Fruit fly (Drosophila melanogaster) whole organism, embryonic: ENCODE data around the gene Trm7-34.

Source experiments
- Ada2b ChIP-seq: fragments of 200-800 bp; sonication (Bioruptor generic); IDR thresholded peaks from 2 replicates; pipeline ENCODE4 v1.3.6; 2022; ENCODE audit warnings: missing biosample characterization, missing genetic modification characterization
- BtbVII ChIP-seq: fragments of 200-800 bp; sonication (Bioruptor generic); optimal IDR thresholded peaks from 3 replicates; lab custom pipeline; 2017; ENCODE audit warnings: missing biosample characterization, mild to moderate bottlenecking, missing genetic modification characterization
- CG10267 ChIP-seq: fragments of 200-800 bp; sonication (Bioruptor generic); optimal IDR thresholded peaks from 2 replicates; lab custom pipeline; 2018; ENCODE audit warnings: missing biosample characterization, mild to moderate bottlenecking, missing genetic modification characterization, moderate library complexity
- CG10321 ChIP-seq: fragments of 200-800 bp; sonication (Bioruptor generic); IDR thresholded peaks from 2 replicates; pipeline ENCODE4 v1.3.6; 2022; ENCODE audit warnings: missing biosample characterization, missing genetic modification characterization
- CG1233 ChIP-seq: fragments of 200-800 bp; sonication (Bioruptor generic); optimal IDR thresholded peaks from 4 replicates; lab custom pipeline; 2018; ENCODE audit warnings: missing biosample characterization, mild to moderate bottlenecking, missing genetic modification characterization
- CG12769 ChIP-seq: fragments of 200-800 bp; sonication (Bioruptor generic); optimal IDR thresholded peaks from 2 replicates; lab custom pipeline; 2019; ENCODE audit warnings: missing biosample characterization, mild to moderate bottlenecking, missing genetic modification characterization, moderate library complexity
- CG13123 ChIP-seq: fragments of 200-800 bp; sonication (Bioruptor generic); optimal IDR thresholded peaks from 2 replicates; lab custom pipeline; 2016; ENCODE audit warnings: missing biosample characterization, missing genetic modification characterization
- CG13287 ChIP-seq: fragments of 200-800 bp; sonication (Bioruptor generic); IDR thresholded peaks from 2 replicates; pipeline ENCODE4 v1.3.6; 2022; ENCODE audit warnings: missing biosample characterization, missing genetic modification characterization; ENCODE audit not compliant: partially characterized antibody
- CG14441 ChIP-seq: fragments of 200-800 bp; sonication (Bioruptor generic); IDR thresholded peaks from 2 replicates; pipeline ENCODE4 v1.3.6; 2022; ENCODE audit warnings: missing biosample characterization, missing genetic modification characterization
- CG14710 ChIP-seq: fragments of 200-800 bp; sonication (Bioruptor generic); optimal IDR thresholded peaks from 3 replicates; lab custom pipeline; 2019; ENCODE audit warnings: missing biosample characterization, mild to moderate bottlenecking, missing genetic modification characterization, moderate library complexity
- CG1647 ChIP-seq: fragments of 200-800 bp; sonication (Bioruptor generic); optimal IDR thresholded peaks from 3 replicates; lab custom pipeline; 2016; ENCODE audit warnings: missing biosample characterization, missing genetic modification characterization
- CG16863 ChIP-seq: fragments of 200-800 bp; sonication (Bioruptor generic); optimal IDR thresholded peaks from 3 replicates; lab custom pipeline; 2016; ENCODE audit warnings: missing biosample characterization, missing genetic modification characterization
- CG17829 ChIP-seq: fragments of 200-800 bp; optimal IDR thresholded peaks from 2 replicates; lab custom pipeline; 2019; ENCODE audit warnings: missing biosample characterization, mild to moderate bottlenecking, missing genetic modification characterization, moderate library complexity
- CG18599 ChIP-seq: fragments of 200-800 bp; sonication (Bioruptor generic); optimal IDR thresholded peaks from 3 replicates; lab custom pipeline; 2017; ENCODE audit warnings: missing biosample characterization, missing genetic modification characterization, mild to moderate bottlenecking, moderate library complexity, missing genetic modification reagents
- CG31441 ChIP-seq: fragments of 200-800 bp; sonication (Bioruptor generic); IDR thresholded peaks from 2 replicates; pipeline ENCODE4 v1.3.6; 2022; ENCODE audit warnings: missing biosample characterization, missing genetic modification characterization
- CG4424 ChIP-seq: fragments of 200-800 bp; sonication (Bioruptor generic); optimal IDR thresholded peaks from 3 replicates; lab custom pipeline; 2016; ENCODE audit warnings: missing biosample characterization, missing genetic modification characterization
- CG6683 ChIP-seq: fragments of 200-800 bp; sonication (Bioruptor generic); optimal IDR thresholded peaks from 2 replicates; lab custom pipeline; 2017; ENCODE audit warnings: missing biosample characterization, mild to moderate bottlenecking, missing genetic modification characterization, missing genetic modification reagents
- CG7928 ChIP-seq: fragments of 200-800 bp; sonication (Bioruptor generic); optimal IDR thresholded peaks from 2 replicates; lab custom pipeline; 2017; ENCODE audit warnings: missing biosample characterization, mild to moderate bottlenecking, missing genetic modification characterization
- CG9727 ChIP-seq: fragments of 200-800 bp; sonication (Bioruptor generic); optimal IDR thresholded peaks from 3 replicates; lab custom pipeline; 2017; ENCODE audit warnings: missing biosample characterization, mild to moderate bottlenecking, missing genetic modification characterization
- D19A ChIP-seq: fragments of 200-800 bp; optimal IDR thresholded peaks from 3 replicates; lab custom pipeline; 2019; ENCODE audit warnings: missing biosample characterization, mild to moderate bottlenecking, missing genetic modification characterization, moderate library complexity
- Dad ChIP-seq: fragments of 200-800 bp; sonication (Bioruptor generic); optimal IDR thresholded peaks from 3 replicates; lab custom pipeline; 2016; ENCODE audit warnings: missing biosample characterization, missing genetic modification characterization
- Dip2 ChIP-seq: fragments of 200-800 bp; sonication (Bioruptor generic); IDR thresholded peaks from 2 replicates; pipeline ENCODE4 v1.3.6; 2022; ENCODE audit warnings: missing biosample characterization, missing genetic modification characterization
- H2.0 ChIP-seq: fragments of 200-800 bp; sonication (Bioruptor generic); IDR thresholded peaks from 2 replicates; pipeline ENCODE4 v1.3.6; 2022; ENCODE audit warnings: missing biosample characterization, missing genetic modification characterization
- HHEX ChIP-seq: fragments of 200-800 bp; sonication (Bioruptor generic); optimal IDR thresholded peaks from 3 replicates; lab custom pipeline; 2017; ENCODE audit warnings: missing biosample characterization, mild to moderate bottlenecking, missing genetic modification characterization, missing genetic modification reagents
- Hr51 ChIP-seq, 2 experiments: fragments of 200-800 bp; sonication (Bioruptor generic); optimal IDR thresholded peaks; 2 replicates in 1 of 2; 3 replicates in 1 of 2; lab custom pipeline; 2016 to 2018; ENCODE audit warnings: missing biosample characterization in 2 of 2, missing genetic modification characterization in 2 of 2, mild to moderate bottlenecking in 1 of 2, moderate library complexity in 1 of 2
- Sox100B ChIP-seq: fragments of 200-800 bp; sonication (Bioruptor generic); optimal IDR thresholded peaks from 3 replicates; lab custom pipeline; 2018; ENCODE audit warnings: missing biosample characterization, mild to moderate bottlenecking, missing genetic modification characterization
- Stat92E ChIP-seq, 3 experiments: fragments of >200 bp in 2 of 3; fragments of 200-800 bp in 1 of 3; sonication (Bioruptor generic) in 1 of 3; optimal IDR thresholded peaks; 2 replicates each; lab custom pipeline; 2017 to 2019; ENCODE audit warnings: missing biosample characterization in 3 of 3, missing genetic modification characterization in 3 of 3, mild to moderate bottlenecking in 1 of 3, moderate library complexity in 1 of 3
- br ChIP-seq: fragments of >200 bp; optimal IDR thresholded peaks from 2 replicates; lab custom pipeline; 2017
- cas ChIP-seq: fragments of 200-800 bp; sonication (Bioruptor generic); IDR thresholded peaks from 2 replicates; pipeline ENCODE4 v1.3.6; 2022; ENCODE audit warnings: missing biosample characterization, missing genetic modification characterization
- crc ChIP-seq: fragments of 200-800 bp; sonication (Bioruptor generic); optimal IDR thresholded peaks from 2 replicates; lab custom pipeline; 2016; ENCODE audit warnings: missing biosample characterization, missing genetic modification characterization
- croc ChIP-seq: fragments of 200-800 bp; sonication (Bioruptor generic); conservative IDR thresholded peaks from 3 replicates; pipeline ENCODE4 v1.3.6; 2022; ENCODE audit warnings: missing biosample characterization, missing genetic modification characterization
- cwo ChIP-seq: fragments of 200-800 bp; sonication (Bioruptor generic); optimal IDR thresholded peaks from 3 replicates; lab custom pipeline; 2017; ENCODE audit warnings: missing biosample characterization, missing genetic modification characterization, mild to moderate bottlenecking, moderate library complexity, missing genetic modification reagents
- dysf ChIP-seq: fragments of 200-800 bp; sonication (Bioruptor generic); IDR thresholded peaks from 3 replicates; pipeline ENCODE4 v1.3.6; 2022; ENCODE audit warnings: missing biosample characterization, missing genetic modification characterization
- esg ChIP-seq: fragments of 200-800 bp; sonication (Bioruptor generic); conservative IDR thresholded peaks from 2 replicates; pipeline ENCODE4 v1.3.6; 2022; ENCODE audit warnings: missing biosample characterization, missing genetic modification characterization
- fd96Cb ChIP-seq: fragments of 200-800 bp; sonication (Bioruptor generic); optimal IDR thresholded peaks from 2 replicates; lab custom pipeline; 2018; ENCODE audit warnings: missing biosample characterization, mild to moderate bottlenecking, missing genetic modification characterization, moderate library complexity
- insv ChIP-seq, 2 experiments: fragments of 200-800 bp; sonication (Bioruptor generic); optimal IDR thresholded peaks; 3 replicates each; lab custom pipeline; 2016 to 2018; ENCODE audit warnings: missing biosample characterization in 2 of 2, missing genetic modification characterization in 2 of 2
- inv ChIP-seq: fragments of 200-800 bp; sonication (Bioruptor generic); IDR thresholded peaks from 2 replicates; pipeline ENCODE4 v1.3.6; 2022; ENCODE audit warnings: missing biosample characterization, missing genetic modification characterization; ENCODE audit not compliant: partially characterized antibody
- kah ChIP-seq: fragments of 200-800 bp; sonication (Bioruptor generic); optimal IDR thresholded peaks from 2 replicates; lab custom pipeline; 2018; ENCODE audit warnings: missing biosample characterization, mild to moderate bottlenecking, missing genetic modification characterization
- lov ChIP-seq, 2 experiments: fragments of 200-800 bp in 1 of 2; fragments of >200 bp in 1 of 2; sonication (Bioruptor generic) in 1 of 2; IDR thresholded peaks in 1 of 2; optimal IDR thresholded peaks in 1 of 2; 2 replicates in 1 of 2; 3 replicates in 1 of 2; pipeline versions ENCODE4 v1.3.6 to Lab custom; 2017 to 2022; ENCODE audit warnings: missing biosample characterization in 1 of 2, missing genetic modification characterization in 1 of 2
- nerfin-1 ChIP-seq: fragments of 200-800 bp; sonication (Bioruptor generic); optimal IDR thresholded peaks from 3 replicates; lab custom pipeline; 2019; ENCODE audit warnings: missing biosample characterization, mild to moderate bottlenecking, missing genetic modification characterization, moderate library complexity
- nmo ChIP-seq: fragments of 200-800 bp; sonication (Bioruptor generic); optimal IDR thresholded peaks from 2 replicates; lab custom pipeline; 2018; ENCODE audit warnings: missing biosample characterization, mild to moderate bottlenecking, missing genetic modification characterization, moderate library complexity
- onecut ChIP-seq: fragments of 200-800 bp; sonication (Bioruptor generic); IDR thresholded peaks from 2 replicates; pipeline ENCODE4 v1.3.6; 2022; ENCODE audit warnings: missing biosample characterization, missing genetic modification characterization
- p53 ChIP-seq: fragments of 200-800 bp; sonication (Bioruptor generic); optimal IDR thresholded peaks from 2 replicates; lab custom pipeline; 2016; ENCODE audit warnings: missing biosample characterization, missing genetic modification characterization
- pho ChIP-seq: fragments of 200-800 bp; sonication (Bioruptor generic); optimal IDR thresholded peaks from 2 replicates; lab custom pipeline; 2016; ENCODE audit warnings: missing biosample characterization, missing genetic modification characterization
- pum ChIP-seq: fragments of 200-800 bp; sonication (Bioruptor generic); optimal IDR thresholded peaks from 2 replicates; lab custom pipeline; 2016; ENCODE audit warnings: missing biosample characterization, missing genetic modification characterization
- sd ChIP-seq: fragments of 200-800 bp; sonication (Bioruptor generic); optimal IDR thresholded peaks from 3 replicates; lab custom pipeline; 2018; ENCODE audit warnings: missing biosample characterization, mild to moderate bottlenecking, missing genetic modification characterization, moderate library complexity
- so ChIP-seq: fragments of 200-800 bp; sonication (Bioruptor generic); IDR thresholded peaks from 3 replicates; pipeline ENCODE4 v1.3.6; 2022; ENCODE audit warnings: missing biosample characterization, missing genetic modification characterization
- zen2 ChIP-seq: fragments of 200-800 bp; sonication (Bioruptor generic); IDR thresholded peaks from 3 replicates; pipeline ENCODE4 v1.3.6; 2022; ENCODE audit warnings: missing biosample characterization, missing genetic modification characterization; ENCODE audit not compliant: partially characterized antibody

The Trm7-34 gene

DNA sequence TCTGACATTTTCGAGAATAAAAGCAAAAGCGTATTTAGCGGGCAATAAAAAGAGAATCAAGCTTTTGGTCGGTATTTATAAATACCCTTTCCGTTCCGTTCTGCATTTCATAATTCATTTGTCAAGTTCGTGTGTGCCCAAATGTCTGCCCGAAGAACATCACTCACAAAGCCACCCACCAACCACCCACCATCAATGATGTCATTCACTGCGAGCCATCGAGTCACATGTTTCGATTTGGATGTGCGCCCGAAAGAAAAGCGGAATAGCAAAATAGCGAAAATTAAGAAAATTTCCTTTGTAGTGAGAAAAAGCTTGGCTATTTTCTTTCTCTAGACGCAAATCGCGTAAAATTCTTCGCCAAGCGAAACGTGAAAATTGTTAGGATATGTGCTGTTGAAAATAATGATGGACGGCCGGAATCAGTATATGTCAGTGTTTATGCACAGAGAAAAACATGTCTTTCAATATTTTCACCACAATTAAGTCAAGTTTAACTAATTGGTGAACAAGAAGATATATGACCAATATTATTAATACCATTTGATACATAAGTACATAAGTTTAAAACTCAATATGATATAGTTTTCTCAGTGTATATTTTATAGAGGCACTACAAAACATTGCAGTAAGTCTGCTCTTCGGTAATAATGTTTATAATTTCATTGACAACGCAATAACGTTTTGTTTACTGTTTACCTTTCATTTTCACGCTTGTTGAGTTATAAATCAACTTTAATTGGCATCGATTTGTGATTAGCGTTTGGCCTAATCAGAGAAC is 17.6 kb upstream of the Trm7-34 start (continued):
- TF ChIP-seq CG13123 (GFP tag; lab: Kevin White, UChicago) (peak; percentile 2), Ada2b (GFP tag; lab: Robert Waterston, UW) (peak; percentile 71), esg (GFP tag; lab: Robert Waterston, UW) (peak; percentile 69), pum (GFP tag; lab: Kevin White, UChicago) (peak; percentile 20), nmo (GFP tag; lab: Kevin White, UChicago) (peak; percentile 12), insv (GFP tag; optimal IDR thresholded peaks at IDR 0.05; lab: Kevin White, UChicago) (no peak), dysf (peak; percentile 60), br (lab: Kevin White, UChicago) (no peak), CG7928 (no peak), nerfin-1 (tag; lab: Kevin White, UChicago) (peak; percentile 4), CG10321 (GFP tag; lab: Robert Waterston, UW) (peak; percentile 36; the same call in 1 of the 2 replicates), CG6683 (GFP tag; lab: Kevin White, UChicago) (peak; percentile 23), cas (0 out of 2 replicates have a peak, but pooled peaks have one; percentile 39), Dad (no peak), CG12769 (tag; lab: Kevin White, UChicago) (peak; percentile 75), onecut (no peak), croc (GFP tag; lab: Robert Waterston, UW) (no peak), CG31441 (GFP tag; lab: Robert Waterston, UW) (peak; percentile 56), CG1647 (GFP tag; lab: Kevin White, UChicago) (no peak), zen2 (GFP tag; lab: Robert Waterston, UW) (no peak), Hr51 (GFP tag; optimal IDR thresholded peaks at IDR 0.05; lab: Kevin White, UChicago) (peak in 1 of 2 experiments; percentile 80), CG10267 (tag; lab: Kevin White, UChicago) (peak; percentile 42), Sox100B (GFP tag; lab: Kevin White, UChicago) (peak; percentile 47), lov (optimal IDR thresholded peaks at IDR 0.05; lab: Kevin White, UChicago) (no peak), lov (GFP tag; IDR thresholded peaks at IDR 0.05; lab: Robert Waterston, UW) (no peak), sd (tag; lab: Kevin White, UChicago) (peak; percentile 84), CG9727 (GFP tag; lab: Kevin White, UChicago) (peak; percentile 65), H2.0 (GFP tag; lab: Robert Waterston, UW) (peak; percentile 52; the same call in 1 of the 2 replicates), Stat92E (GFP tag; optimal IDR thresholded peaks at IDR 0.05; lab: Kevin White, UChicago) (no peak), pho (GFP tag; lab: Kevin White, UChicago) (peak; percentile 62), HHEX (GFP tag; lab: Kevin White, UChicago) (peak; percentile 61), Dip2 (GFP tag; lab: Robert Waterston, UW) (no peak), CG1233 (GFP tag; lab: Kevin White, UChicago) (peak; percentile 39), CG17829 (tag; lab: Kevin White, UChicago) (peak; percentile 46), cwo (peak; percentile 83), CG4424 (GFP tag; lab: Kevin White, UChicago) (peak; percentile 48), so (GFP tag; lab: Robert Waterston, UW) (0 out of 3 replicates have a peak, but pooled peaks have one; percentile 52), fd96Cb (tag; lab: Kevin White, UChicago) (peak; percentile 55), p53 (GFP tag; lab: Kevin White, UChicago) (no peak), kah (GFP tag; lab: Kevin White, UChicago) (no peak), inv (no peak), D19A (peak; percentile 6), CG14441 (0 out of 2 replicates have a peak, but pooled peaks have one; percentile 41), CG16863 (GFP tag; lab: Kevin White, UChicago) (peak; percentile 6), CG14710 (tag; lab: Kevin White, UChicago) (peak; percentile 8), crc (GFP tag; lab: Kevin White, UChicago) (peak; percentile 28), CG13287 (no peak), CG18599 (peak; percentile 69), BtbVII (GFP tag; lab: Kevin White, UChicago) (peak; percentile 56)
